Fruit fly (Drosophila melanogaster) whole organism, embryonic: ENCODE results near the gene Ns1.

Source experiments
- Ada2b ChIP-seq: fragments of 200-800 bp; sonication (Bioruptor generic); IDR thresholded peaks from 2 replicates; pipeline ENCODE4 v1.3.6; 2022; ENCODE audit warnings: missing biosample characterization, missing genetic modification characterization
- Awh ChIP-seq: fragments of 200-800 bp; sonication (Bioruptor generic); IDR thresholded peaks from 2 replicates; pipeline ENCODE4, ENCODE4 v1.3.6; 2022; ENCODE audit warnings: missing biosample characterization, missing genetic modification characterization
- CG12104 ChIP-seq: fragments of 200-800 bp; sonication (Bioruptor generic); optimal IDR thresholded peaks from 3 replicates; lab custom pipeline; 2016; ENCODE audit warnings: missing biosample characterization, missing genetic modification characterization
- CG12236 ChIP-seq: fragments of 200-800 bp; sonication (Bioruptor generic); optimal IDR thresholded peaks from 2 replicates; lab custom pipeline; 2016; ENCODE audit warnings: missing biosample characterization, missing genetic modification characterization
- CG13424 ChIP-seq: fragments of 200-800 bp; sonication (Bioruptor generic); optimal IDR thresholded peaks from 2 replicates; lab custom pipeline; 2019; ENCODE audit warnings: missing biosample characterization, mild to moderate bottlenecking, missing genetic modification characterization, moderate library complexity
- CG13894 ChIP-seq: fragments of 200-800 bp; sonication (Bioruptor generic); optimal IDR thresholded peaks from 3 replicates; lab custom pipeline; 2018; ENCODE audit warnings: missing biosample characterization, mild to moderate bottlenecking, missing genetic modification characterization, moderate library complexity
- CG14441 ChIP-seq: fragments of 200-800 bp; sonication (Bioruptor generic); IDR thresholded peaks from 2 replicates; pipeline ENCODE4 v1.3.6; 2022; ENCODE audit warnings: missing biosample characterization, missing genetic modification characterization
- CG14965 ChIP-seq: fragments of 200-800 bp; sonication (Bioruptor generic); optimal IDR thresholded peaks from 2 replicates; lab custom pipeline; 2016; ENCODE audit warnings: missing biosample characterization, missing genetic modification characterization, borderline replicate concordance
- CG15073 ChIP-seq: fragments of 200-800 bp; sonication (Bioruptor generic); optimal IDR thresholded peaks from 2 replicates; lab custom pipeline; 2016; ENCODE audit warnings: missing biosample characterization, missing genetic modification characterization
- CG15601 ChIP-seq: fragments of 200-800 bp; sonication (Bioruptor generic); optimal IDR thresholded peaks from 3 replicates; lab custom pipeline; 2019; ENCODE audit warnings: missing biosample characterization, mild to moderate bottlenecking, missing genetic modification characterization, moderate library complexity
- CG2678 ChIP-seq: fragments of 200-800 bp; sonication (Bioruptor generic); optimal IDR thresholded peaks from 3 replicates; lab custom pipeline; 2019; ENCODE audit warnings: missing biosample characterization, mild to moderate bottlenecking, missing genetic modification characterization, moderate library complexity
- CG31224 ChIP-seq: fragments of 200-800 bp; sonication (Bioruptor generic); IDR thresholded peaks from 2 replicates; pipeline ENCODE4 v1.3.6; 2022; ENCODE audit warnings: missing biosample characterization, missing genetic modification characterization
- CG4360 ChIP-seq: fragments of 200-800 bp; sonication (Bioruptor generic); IDR thresholded peaks from 2 replicates; pipeline ENCODE4 v1.3.6; 2022; ENCODE audit warnings: missing biosample characterization, missing genetic modification characterization
- CG4820 ChIP-seq: fragments of 200-800 bp; sonication (Bioruptor generic); optimal IDR thresholded peaks from 3 replicates; lab custom pipeline; 2016; ENCODE audit warnings: missing biosample characterization, missing genetic modification characterization
- CG5953 ChIP-seq: fragments of 200-800 bp; sonication (Bioruptor generic); IDR thresholded peaks from 2 replicates; pipeline ENCODE4 v1.3.6; 2022; ENCODE audit warnings: missing biosample characterization, missing genetic modification characterization
- CG6272 ChIP-seq: fragments of 200-800 bp; sonication (Bioruptor generic); IDR thresholded peaks from 2 replicates; pipeline ENCODE4 v1.3.6; 2022; ENCODE audit warnings: missing biosample characterization, missing genetic modification characterization
- CG6654 ChIP-seq: fragments of 200-800 bp; sonication (Bioruptor generic); optimal IDR thresholded peaks from 2 replicates; lab custom pipeline; 2017; ENCODE audit warnings: missing biosample characterization, mild to moderate bottlenecking, missing genetic modification characterization
- CG7271 ChIP-seq: fragments of 200-800 bp; sonication (Bioruptor generic); optimal IDR thresholded peaks from 2 replicates; lab custom pipeline; 2018; ENCODE audit warnings: missing biosample characterization, mild to moderate bottlenecking, missing genetic modification characterization, moderate library complexity
- CG7372 ChIP-seq: fragments of 200-800 bp; sonication (Bioruptor generic); IDR thresholded peaks from 2 replicates; pipeline ENCODE4 v1.3.6; 2022; ENCODE audit warnings: missing biosample characterization, missing genetic modification characterization
- CG7745 ChIP-seq: fragments of 200-800 bp; sonication (Bioruptor generic); optimal IDR thresholded peaks from 2 replicates; lab custom pipeline; 2018; ENCODE audit warnings: missing biosample characterization, mild to moderate bottlenecking, missing genetic modification characterization, moderate library complexity
- CG7786 ChIP-seq: fragments of 200-800 bp; sonication (Bioruptor generic); optimal IDR thresholded peaks from 2 replicates; lab custom pipeline; 2016; ENCODE audit warnings: missing biosample characterization, missing genetic modification characterization
- CG7963 ChIP-seq: fragments of 200-800 bp; sonication (Bioruptor generic); IDR thresholded peaks from 3 replicates; pipeline ENCODE4 v1.3.6; 2022; ENCODE audit warnings: missing biosample characterization, missing genetic modification characterization; ENCODE audit not compliant: partially characterized antibody
- CG8089 ChIP-seq: fragments of 200-800 bp; sonication (Bioruptor generic); optimal IDR thresholded peaks from 3 replicates; lab custom pipeline; 2016; ENCODE audit warnings: missing biosample characterization, missing genetic modification characterization
- CG8281 ChIP-seq: fragments of 200-800 bp; sonication (Bioruptor generic); optimal IDR thresholded peaks from 2 replicates; lab custom pipeline; 2018; ENCODE audit warnings: missing biosample characterization, mild to moderate bottlenecking, missing genetic modification characterization, moderate library complexity
- Camta ChIP-seq: fragments of 200-800 bp; sonication (Bioruptor generic); optimal IDR thresholded peaks from 2 replicates; lab custom pipeline; 2016; ENCODE audit warnings: missing biosample characterization, missing genetic modification characterization
- Dbx ChIP-seq: fragments of 200-800 bp; sonication (Bioruptor generic); IDR thresholded peaks from 3 replicates; pipeline ENCODE4 v1.3.6; 2022; ENCODE audit warnings: missing biosample characterization, missing genetic modification characterization
- Ets97D ChIP-seq: fragments of 200-800 bp; sonication (Bioruptor generic); optimal IDR thresholded peaks from 3 replicates; lab custom pipeline; 2016; ENCODE audit warnings: missing biosample characterization, missing genetic modification characterization
- HLHmδ ChIP-seq: fragments of 200-800 bp; sonication (Bioruptor generic); optimal IDR thresholded peaks from 2 replicates; lab custom pipeline; 2018; ENCODE audit warnings: missing biosample characterization, mild to moderate bottlenecking, missing genetic modification characterization, moderate library complexity
- Hsf ChIP-seq: fragments of 200-800 bp; sonication (Bioruptor generic); optimal IDR thresholded peaks from 3 replicates; lab custom pipeline; 2016; ENCODE audit warnings: missing biosample characterization, missing genetic modification characterization
- Side ChIP-seq: fragments of 200-800 bp; sonication (Bioruptor generic); optimal IDR thresholded peaks from 2 replicates; lab custom pipeline; 2016; ENCODE audit warnings: missing biosample characterization, missing genetic modification characterization
- Sry-β ChIP-seq: fragments of 200-800 bp; sonication (Bioruptor generic); optimal IDR thresholded peaks from 2 replicates; lab custom pipeline; 2018; ENCODE audit warnings: missing biosample characterization, mild to moderate bottlenecking, missing genetic modification characterization, moderate library complexity
- Stat92E ChIP-seq, 3 experiments: fragments of >200 bp in 2 of 3; fragments of 200-800 bp in 1 of 3; sonication (Bioruptor generic) in 1 of 3; optimal IDR thresholded peaks; 2 replicates each; lab custom pipeline; 2017 to 2019; ENCODE audit warnings: missing biosample characterization in 3 of 3, missing genetic modification characterization in 3 of 3, mild to moderate bottlenecking in 1 of 3, moderate library complexity in 1 of 3
- ab ChIP-seq: fragments of 200-800 bp; sonication (Bioruptor generic); optimal IDR thresholded peaks from 2 replicates; lab custom pipeline; 2016; ENCODE audit warnings: missing biosample characterization, missing genetic modification characterization
- amos ChIP-seq: fragments of 200-800 bp; sonication (Bioruptor generic); IDR thresholded peaks from 2 replicates; pipeline ENCODE4 v1.3.6; 2022; ENCODE audit warnings: missing biosample characterization, missing genetic modification characterization; ENCODE audit not compliant: partially characterized antibody
- bcd ChIP-seq: fragments of 200-800 bp; sonication (Bioruptor generic); optimal IDR thresholded peaks from 2 replicates; lab custom pipeline; 2017; ENCODE audit warnings: missing biosample characterization, mild to moderate bottlenecking, missing genetic modification characterization
- cg ChIP-seq: fragments of 200-800 bp; sonication (Bioruptor generic); optimal IDR thresholded peaks from 3 replicates; lab custom pipeline; 2019; ENCODE audit warnings: missing biosample characterization, mild to moderate bottlenecking, missing genetic modification characterization, moderate library complexity
- corto ChIP-seq: fragments of 200-800 bp; sonication (Bioruptor generic); optimal IDR thresholded peaks from 2 replicates; lab custom pipeline; 2016; ENCODE audit warnings: missing biosample characterization, mild to moderate bottlenecking, missing genetic modification characterization, moderate library complexity
- dpn ChIP-seq, 2 experiments: fragments of 200-800 bp; sonication (Bioruptor generic); optimal IDR thresholded peaks; 3 replicates each; lab custom pipeline; 2016; ENCODE audit warnings: missing biosample characterization in 2 of 2, missing genetic modification characterization in 2 of 2
- fu2 ChIP-seq: fragments of 200-800 bp; sonication (Bioruptor generic); optimal IDR thresholded peaks from 2 replicates; lab custom pipeline; 2016; ENCODE audit warnings: missing biosample characterization, missing genetic modification characterization
- hkb ChIP-seq, 2 experiments: fragments of 200-800 bp in 1 of 2; fragments of >200 bp in 1 of 2; sonication (Bioruptor generic) in 1 of 2; IDR thresholded peaks in 1 of 2; optimal IDR thresholded peaks in 1 of 2; 2 replicates each; pipeline versions ENCODE4 v1.3.6 to Lab custom; 2017 to 2022; ENCODE audit warnings: missing biosample characterization in 1 of 2, missing genetic modification characterization in 1 of 2
- kah ChIP-seq: fragments of 200-800 bp; sonication (Bioruptor generic); optimal IDR thresholded peaks from 2 replicates; lab custom pipeline; 2018; ENCODE audit warnings: missing biosample characterization, mild to moderate bottlenecking, missing genetic modification characterization
- kni ChIP-seq: fragments of 200-800 bp; sonication (Bioruptor generic); optimal IDR thresholded peaks from 3 replicates; lab custom pipeline; 2017; ENCODE audit warnings: mild to moderate bottlenecking, missing biosample characterization, missing genetic modification reagents, missing genetic modification characterization
- lilli ChIP-seq: fragments of 200-800 bp; sonication (Bioruptor generic); optimal IDR thresholded peaks from 3 replicates; lab custom pipeline; 2016; ENCODE audit warnings: missing biosample characterization, missing genetic modification characterization
- lmd ChIP-seq: fragments of 200-800 bp; sonication (Bioruptor generic); IDR thresholded peaks from 2 replicates; pipeline ENCODE4 v1.3.6; 2022; ENCODE audit warnings: missing biosample characterization, missing genetic modification characterization
- mld ChIP-seq: fragments of 200-800 bp; sonication (Bioruptor generic); IDR thresholded peaks from 3 replicates; pipeline ENCODE4 v1.3.6; 2022; ENCODE audit warnings: missing biosample characterization, missing genetic modification characterization; ENCODE audit not compliant: partially characterized antibody
- pfk ChIP-seq: fragments of 200-800 bp; sonication (Bioruptor generic); optimal IDR thresholded peaks from 2 replicates; lab custom pipeline; 2018; ENCODE audit warnings: missing biosample characterization, mild to moderate bottlenecking, missing genetic modification characterization, moderate library complexity
- run ChIP-seq: fragments of 200-800 bp; sonication (Bioruptor generic); optimal IDR thresholded peaks from 3 replicates; lab custom pipeline; 2018; ENCODE audit warnings: missing biosample characterization, mild to moderate bottlenecking, missing genetic modification characterization
- tup ChIP-seq: fragments of 200-800 bp; sonication (Bioruptor generic); optimal IDR thresholded peaks from 2 replicates; lab custom pipeline; 2016; ENCODE audit warnings: missing biosample characterization, mild to moderate bottlenecking, missing genetic modification characterization, moderate library complexity

Ns1 gene

DNA sequence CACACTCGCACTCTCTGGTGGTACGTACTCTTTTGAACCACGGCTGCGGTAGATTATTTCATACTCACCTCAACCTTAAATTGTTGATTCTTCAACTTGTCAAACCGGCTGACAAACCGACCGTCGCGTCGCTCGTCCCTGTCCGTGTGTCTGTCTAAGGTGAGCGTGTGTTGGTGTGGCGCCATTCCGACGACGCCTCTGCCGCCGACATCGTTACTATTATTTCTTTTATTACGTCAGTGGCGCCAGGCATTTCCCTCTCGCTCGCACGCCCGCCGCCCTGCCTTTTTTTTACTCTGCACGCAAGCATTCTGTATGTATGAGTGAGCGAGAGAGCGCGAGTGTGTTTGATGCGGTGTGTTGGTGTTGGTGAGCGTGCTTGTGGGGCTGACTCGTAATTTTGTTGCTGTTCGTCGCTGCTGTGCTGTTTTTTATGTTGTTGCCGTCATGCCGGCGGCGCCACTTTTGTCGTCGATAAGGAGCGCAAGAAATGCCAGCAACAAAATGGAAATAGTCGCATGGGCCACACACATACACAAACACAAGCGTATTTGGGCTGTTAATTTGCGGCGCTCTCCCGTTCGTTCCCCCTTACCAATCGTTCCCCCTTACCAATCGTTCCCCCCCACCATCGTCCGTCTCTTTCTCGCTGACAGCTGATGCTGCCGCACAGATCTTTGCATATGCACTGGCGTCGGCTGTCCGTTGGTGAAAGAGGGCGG, 16.1 kb downstream of the Ns1 start (continued):
- TF ChIP-seq CG2678 (tag; lab: Kevin White, UChicago): peak; percentile 9
- TF ChIP-seq bcd (GFP tag; lab: Kevin White, UChicago): no peak
- peak; percentile 99 for TF ChIP-seq kni
- no peak for TF ChIP-seq corto (GFP tag; lab: Kevin White, UChicago)
- TF ChIP-seq CG15073 (GFP tag; lab: Kevin White, UChicago): no peak
- no peak for TF ChIP-seq Ets97D
- TF ChIP-seq hkb (optimal IDR thresholded peaks at IDR 0.05; lab: Kevin White, UChicago): no peak
- peak; percentile 29; the same call in 1 of the 2 replicates for TF ChIP-seq hkb (GFP tag; IDR thresholded peaks at IDR 0.05; lab: Robert Waterston, UW)
- TF ChIP-seq CG8281 (tag; lab: Kevin White, UChicago): peak; percentile 92
- TF ChIP-seq CG7745: no peak
- no peak; the same call in 1 of the 2 replicates for TF ChIP-seq amos (GFP tag; lab: Robert Waterston, UW)
- TF ChIP-seq CG8089 (GFP tag; lab: Kevin White, UChicago): no peak
- TF ChIP-seq CG13894 (tag; lab: Kevin White, UChicago): peak; percentile 74
- TF ChIP-seq CG12236 (GFP tag; lab: Kevin White, UChicago): no peak
- no peak for TF ChIP-seq CG4820 (GFP tag; lab: Kevin White, UChicago)
- no peak for TF ChIP-seq run
- peak; percentile 64 for TF ChIP-seq HLHmδ (GFP tag; lab: Kevin White, UChicago)
- TF ChIP-seq fu2: no peak
- TF ChIP-seq kah (GFP tag; lab: Kevin White, UChicago): peak; percentile 13
- TF ChIP-seq CG4360 (GFP tag; lab: Robert Waterston, UW): peak; percentile 83
- TF ChIP-seq Hsf (GFP tag; lab: Kevin White, UChicago): no peak
- no peak for TF ChIP-seq CG7372 (GFP tag; lab: Robert Waterston, UW)
- peak; percentile 64; the same call in 2 of the 3 replicates for TF ChIP-seq Dbx (GFP tag; lab: Robert Waterston, UW)
- TF ChIP-seq CG13424: no peak
- TF ChIP-seq CG14441 (GFP tag; lab: Robert Waterston, UW): no peak
- peak; percentile 50 for TF ChIP-seq Side (GFP tag; lab: Kevin White, UChicago)
- no peak for TF ChIP-seq ab
- no peak for TF ChIP-seq CG7963 (GFP tag; lab: Robert Waterston, UW)
- TF ChIP-seq CG6272 (GFP tag; lab: Robert Waterston, UW): no peak
- no peak for TF ChIP-seq CG15601 (tag; lab: Kevin White, UChicago)
- TF ChIP-seq CG7271 (tag; lab: Kevin White, UChicago): no peak
- TF ChIP-seq Awh: no peak
- peak; percentile 100 for TF ChIP-seq cg (GFP tag; lab: Kevin White, UChicago)
- TF ChIP-seq pfk (GFP tag; lab: Kevin White, UChicago): peak; percentile 96
- TF ChIP-seq tup (GFP tag; lab: Kevin White, UChicago): no peak
- 0 out of 2 replicates have a peak, but pooled peaks have one; percentile 6 for TF ChIP-seq CG5953 (GFP tag; lab: Robert Waterston, UW)
- TF ChIP-seq lmd: no peak
- TF ChIP-seq CG12104: no peak
- TF ChIP-seq Camta (GFP tag; lab: Kevin White, UChicago): no peak
- no peak for TF ChIP-seq Sry-β (GFP tag; lab: Kevin White, UChicago)
- no peak for TF ChIP-seq dpn (GFP tag; optimal IDR thresholded peaks at IDR 0.05; lab: Kevin White, UChicago)
- TF ChIP-seq lilli (GFP tag; lab: Kevin White, UChicago): peak; percentile 23
- TF ChIP-seq Ada2b (GFP tag; lab: Robert Waterston, UW): no peak
- TF ChIP-seq CG14965 (GFP tag; lab: Kevin White, UChicago): no peak
- TF ChIP-seq CG7786 (GFP tag; lab: Kevin White, UChicago): no peak
- TF ChIP-seq CG31224 (GFP tag; lab: Robert Waterston, UW): no peak; the same call in 1 of the 2 replicates
- no peak for TF ChIP-seq CG6654 (GFP tag; lab: Kevin White, UChicago)
- no peak for TF ChIP-seq Stat92E (GFP tag; optimal IDR thresholded peaks at IDR 0.05; lab: Kevin White, UChicago)
- peak; percentile 57; the same call in 1 of the 3 replicates for TF ChIP-seq mld (GFP tag; lab: Robert Waterston, UW)
